Worm (Caenorhabditis elegans): Measurements from ENCODE around the gene ZK673.4.

DNA sequence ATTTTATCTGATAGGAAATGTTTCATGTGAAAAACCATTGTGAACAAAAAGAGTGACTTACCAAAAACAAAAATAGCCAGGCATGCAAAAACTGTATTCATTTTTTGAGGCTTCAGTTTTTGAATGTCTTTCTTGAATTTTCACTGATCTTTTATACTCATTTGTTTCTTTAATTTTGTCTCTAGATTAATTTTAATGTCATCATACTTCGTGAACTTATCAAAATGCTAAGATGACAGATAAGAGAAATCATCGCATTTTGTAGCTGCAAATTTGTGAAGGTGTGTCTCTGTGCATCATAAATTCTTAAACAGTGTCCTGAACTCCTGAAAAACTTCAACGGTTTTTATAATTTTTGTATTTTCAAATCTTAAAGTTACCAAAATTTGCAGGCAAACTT is 23.3 kb downstream of the ZK673.4 start, which contains the start of gene clec-58:
- no peak for TF ChIP-seq ref-1 (GFP tag; conservative IDR thresholded peaks at IDR 0.05)
- TF ChIP-seq klf-2 (GFP tag; conservative IDR thresholded peaks at IDR 0.05) = no peak
- TF ChIP-seq flt-1 (GFP tag; IDR thresholded peaks at IDR 0.05) = no peak
- no peak for TF ChIP-seq ztf-29 (GFP tag; IDR thresholded peaks at IDR 0.05)
- no peak for TF ChIP-seq med-1 (GFP tag; optimal IDR thresholded peaks at IDR 0.05; ENCODE audit: insufficient read depth)
- TF ChIP-seq cog-1 (tag; optimal IDR thresholded peaks at IDR 0.05) = no peak
- TF ChIP-seq tab-1 (GFP tag; IDR thresholded peaks at IDR 0.05) = no peak
- TF ChIP-seq ztf-23 (GFP tag; IDR thresholded peaks at IDR 0.05) = no peak
- no peak for TF ChIP-seq T22C8.4 (GFP tag; IDR thresholded peaks at IDR 0.05)

All from whole organism, midembryonic.